Fruit fly (Drosophila melanogaster): ENCODE results near the gene CG14082.

CG14082 gene

dm6 chr3L:19138925-19139503 is at the start of gene CG14082:
TSS of gene CG14082 (minus strand) at chr3L:19138975.
- TF ChIP-seq woc (GFP tag; optimal IDR thresholded peaks at IDR 0.05): no peak
- TF ChIP-seq psq (GFP tag; optimal IDR thresholded peaks at IDR 0.05): no peak
- no peak for TF ChIP-seq Dfd (GFP tag; optimal IDR thresholded peaks at IDR 0.05)
- TF ChIP-seq ey (GFP tag; optimal IDR thresholded peaks at IDR 0.05): no peak
- no peak for TF ChIP-seq GATAd (GFP tag; optimal IDR thresholded peaks at IDR 0.05)
- TF ChIP-seq N (GFP tag; optimal IDR thresholded peaks at IDR 0.05): no peak

dm6 chr3L:19187478-19187877 is 48.7 kb upstream of the CG14082 start:
- no peak for TF ChIP-seq Hr78 (GFP tag; optimal IDR thresholded peaks at IDR 0.05)
- no peak for TF ChIP-seq CG9705 (GFP tag; optimal IDR thresholded peaks at IDR 0.05)

dm6 chr3L:19184042-19184743 is 45.4 kb upstream of the CG14082 start:
- peak; percentile 5 for TF ChIP-seq psq (GFP tag; optimal IDR thresholded peaks at IDR 0.05)
- TF ChIP-seq Dfd (GFP tag; optimal IDR thresholded peaks at IDR 0.05): peak; percentile 63
- TF ChIP-seq Dif (GFP tag; optimal IDR thresholded peaks at IDR 0.05; ENCODE audit: partially characterized antibody): peak; percentile 30
- TF ChIP-seq Vsx2 (GFP tag; optimal IDR thresholded peaks at IDR 0.05; ENCODE audit: partially characterized antibody): no peak

dm6 chr3L:19182490-19182889 is 43.7 kb upstream of the CG14082 start:
- no peak for TF ChIP-seq tai (GFP tag; optimal IDR thresholded peaks at IDR 0.05)
- TF ChIP-seq ey (GFP tag; optimal IDR thresholded peaks at IDR 0.05): no peak
- TF ChIP-seq CrebA (GFP tag; optimal IDR thresholded peaks at IDR 0.05; ENCODE audit: borderline replicate concordance): no peak
- no peak for TF ChIP-seq rgr (GFP tag; optimal IDR thresholded peaks at IDR 0.05)
- TF ChIP-seq Mio (GFP tag; optimal IDR thresholded peaks at IDR 0.05): no peak
- no peak for TF ChIP-seq OdsH (GFP tag; optimal IDR thresholded peaks at IDR 0.05)
- TF ChIP-seq fru (GFP tag; optimal IDR thresholded peaks at IDR 0.05): no peak
- TF ChIP-seq jim (GFP tag; optimal IDR thresholded peaks at IDR 0.05): no peak
- no peak for TF ChIP-seq foxo (GFP tag; optimal IDR thresholded peaks at IDR 0.05)
- TF ChIP-seq lola (GFP tag; optimal IDR thresholded peaks at IDR 0.05): no peak
- TF ChIP-seq Abd-B (GFP tag; optimal IDR thresholded peaks at IDR 0.05): no peak
- no peak for TF ChIP-seq Dif (GFP tag; optimal IDR thresholded peaks at IDR 0.05; ENCODE audit: partially characterized antibody)
- TF ChIP-seq HLH106 (tag; optimal IDR thresholded peaks at IDR 0.05): no peak
- TF ChIP-seq h (GFP tag; optimal IDR thresholded peaks at IDR 0.05): no peak
- TF ChIP-seq dl (GFP tag; optimal IDR thresholded peaks at IDR 0.05; ENCODE audit: insufficient read depth in 1 of 2, partially characterized antibody in 2 of 2): no peak
- no peak for TF ChIP-seq psq (GFP tag; optimal IDR thresholded peaks at IDR 0.05)

dm6 chr3L:19182067-19182466 is 43.3 kb upstream of the CG14082 start:
- TF ChIP-seq N (GFP tag; optimal IDR thresholded peaks at IDR 0.05) (no peak), sv (GFP tag; optimal IDR thresholded peaks at IDR 0.05) (no peak), psq (GFP tag; optimal IDR thresholded peaks at IDR 0.05) (no peak), CG9705 (GFP tag; optimal IDR thresholded peaks at IDR 0.05) (no peak), Rel (GFP tag; optimal IDR thresholded peaks at IDR 0.05) (no peak), Rel (tag; optimal IDR thresholded peaks at IDR 0.05) (no peak), dmrt93B (GFP tag; optimal IDR thresholded peaks at IDR 0.05) (no peak), Hr78 (GFP tag; optimal IDR thresholded peaks at IDR 0.05) (no peak), GATAd (GFP tag; optimal IDR thresholded peaks at IDR 0.05) (no peak), tai (GFP tag; optimal IDR thresholded peaks at IDR 0.05) (no peak), dl (GFP tag; optimal IDR thresholded peaks at IDR 0.05; ENCODE audit: insufficient read depth in 1 of 2, partially characterized antibody in 2 of 2) (no peak), brk (GFP tag; optimal IDR thresholded peaks at IDR 0.05) (no peak), Jra (GFP tag; optimal IDR thresholded peaks at IDR 0.05) (no peak), OdsH (GFP tag; optimal IDR thresholded peaks at IDR 0.05) (no peak), Hnf4 (GFP tag; optimal IDR thresholded peaks at IDR 0.05) (no peak), woc (GFP tag; optimal IDR thresholded peaks at IDR 0.05) (no peak), fru (GFP tag; optimal IDR thresholded peaks at IDR 0.05) (no peak), CG32264 (GFP tag; optimal IDR thresholded peaks at IDR 0.05) (no peak), Dif (GFP tag; optimal IDR thresholded peaks at IDR 0.05; ENCODE audit: partially characterized antibody) (no peak)

Measured in whole organism, wandering third instar larva.